Worm (Caenorhabditis elegans) whole organism, mixed stage, embryonic: ENCODE measurements around the gene T04F3.4.

Experiments used
- bed-3 ChIP-seq: fragments of 200-800 bp; sonication (Bioruptor generic); optimal IDR thresholded peaks from 3 replicates; lab custom pipeline; 2018; ENCODE audit warnings: mild to moderate bottlenecking, missing genetic modification characterization, moderate library complexity, missing compliant biosample characterization
- ceh-39 ChIP-seq: fragments of 150-350 bp; optimal IDR thresholded peaks from 2 replicates; lab custom pipeline; 2014; ENCODE audit warnings: missing biosample characterization, missing genetic modification characterization
- ceh-43 ChIP-seq: fragments of 200-800 bp; sonication (Bioruptor generic); optimal IDR thresholded peaks from 2 replicates; lab custom pipeline; 2018; ENCODE audit warnings: mild to moderate bottlenecking, missing genetic modification characterization, moderate library complexity, missing compliant biosample characterization
- ceh-83 ChIP-seq: fragments of 200-800 bp; sonication (Bioruptor generic); optimal IDR thresholded peaks from 2 replicates; lab custom pipeline; 2018; ENCODE audit warnings: mild to moderate bottlenecking, missing genetic modification characterization, missing compliant biosample characterization
- ces-1 ChIP-seq: fragments of 150-350 bp; optimal IDR thresholded peaks from 2 replicates; lab custom pipeline; 2014; ENCODE audit warnings: missing biosample characterization, missing genetic modification reagents, missing genetic modification characterization
- cnd-1 ChIP-seq: fragments of 200-800 bp; sonication (Bioruptor generic); optimal IDR thresholded peaks from 2 replicates; lab custom pipeline; 2018; ENCODE audit warnings: mild to moderate bottlenecking, missing genetic modification characterization, missing compliant biosample characterization
- elt-1 ChIP-seq: sonication (generic microtip); optimal IDR thresholded peaks from 2 replicates; lab custom pipeline; 2017; ENCODE audit warnings: missing genetic modification characterization, mild to moderate bottlenecking, missing compliant biosample characterization, antibody characterized with exemption, moderate library complexity, borderline replicate concordance; ENCODE audit not compliant: insufficient read depth
- elt-3 ChIP-seq: fragments of 150-350 bp; optimal IDR thresholded peaks from 2 replicates; lab custom pipeline; 2014; ENCODE audit warnings: missing biosample characterization, missing genetic modification characterization
- ham-2 ChIP-seq: fragments of 200-800 bp; sonication (Bioruptor generic); optimal IDR thresholded peaks from 2 replicates; lab custom pipeline; 2018; ENCODE audit warnings: mild to moderate bottlenecking, missing genetic modification characterization, missing compliant biosample characterization
- lin-13 ChIP-seq: fragments of 150-350 bp; optimal IDR thresholded peaks from 2 replicates; lab custom pipeline; 2014; ENCODE audit warnings: missing biosample characterization, missing genetic modification characterization
- lin-32 ChIP-seq: fragments of 200-800 bp; sonication (Bioruptor generic); optimal IDR thresholded peaks from 2 replicates; lab custom pipeline; 2018; ENCODE audit warnings: mild to moderate bottlenecking, missing genetic modification characterization, missing compliant biosample characterization
- mab-5 ChIP-seq: fragments of 150-350 bp; optimal IDR thresholded peaks from 2 replicates; lab custom pipeline; 2014; ENCODE audit warnings: missing biosample characterization, missing genetic modification characterization
- mep-1 ChIP-seq: fragments of 150-350 bp; optimal IDR thresholded peaks from 2 replicates; lab custom pipeline; 2017; ENCODE audit warnings: missing biosample characterization, missing genetic modification reagents, missing genetic modification characterization, inconsistent platforms
- mls-2 ChIP-seq: sonication (generic microtip); optimal IDR thresholded peaks from 2 replicates; lab custom pipeline; 2016; ENCODE audit warnings: mild to moderate bottlenecking, missing genetic modification characterization, moderate library complexity, missing compliant biosample characterization
- nhr-12 ChIP-seq: fragments of 150-350 bp; optimal IDR thresholded peaks from 2 replicates; lab custom pipeline; 2014; ENCODE audit warnings: missing biosample characterization, missing genetic modification characterization
- nhr-237 ChIP-seq: fragments of 150-350 bp; optimal IDR thresholded peaks from 2 replicates; lab custom pipeline; 2014; ENCODE audit warnings: missing biosample characterization, missing genetic modification characterization
- nhr-28 ChIP-seq: fragments of 150-350 bp; optimal IDR thresholded peaks from 2 replicates; lab custom pipeline; 2014; ENCODE audit warnings: missing biosample characterization, missing genetic modification characterization
- nhr-76 ChIP-seq: sonication (generic microtip); optimal IDR thresholded peaks from 2 replicates; lab custom pipeline; 2017; ENCODE audit warnings: missing biosample characterization, missing genetic modification characterization
- pha-4 ChIP-seq: fragments of 150-350 bp; optimal IDR thresholded peaks from 2 replicates; lab custom pipeline; 2018; ENCODE audit warnings: missing biosample characterization, missing genetic modification reagents, missing genetic modification characterization
- sem-2 ChIP-seq: fragments of 200-800 bp; sonication (Bioruptor generic); optimal IDR thresholded peaks from 2 replicates; lab custom pipeline; 2018; ENCODE audit warnings: mild to moderate bottlenecking, missing genetic modification characterization, missing compliant biosample characterization
- snpc-4 ChIP-seq: fragments of 150-350 bp; optimal IDR thresholded peaks from 2 replicates; lab custom pipeline; 2014; ENCODE audit warnings: missing biosample characterization, missing genetic modification characterization
- sptf-1 ChIP-seq: sonication (generic microtip); optimal IDR thresholded peaks from 2 replicates; lab custom pipeline; 2017; ENCODE audit warnings: mild to moderate bottlenecking, missing genetic modification characterization, moderate library complexity, missing compliant biosample characterization
- tbx-8 ChIP-seq: fragments of 200-800 bp; sonication (Bioruptor generic); optimal IDR thresholded peaks from 2 replicates; lab custom pipeline; 2018; ENCODE audit warnings: mild to moderate bottlenecking, missing genetic modification characterization, moderate library complexity, missing compliant biosample characterization
- unc-120 ChIP-seq: sonication (generic microtip); optimal IDR thresholded peaks from 2 replicates; lab custom pipeline; 2017; ENCODE audit warnings: missing genetic modification characterization, missing compliant biosample characterization; ENCODE audit not compliant: poor library complexity, severe bottlenecking
- unc-39 ChIP-seq: fragments of 150-350 bp; optimal IDR thresholded peaks from 2 replicates; lab custom pipeline; 2014; ENCODE audit warnings: missing biosample characterization, missing genetic modification characterization
- unc-62 ChIP-seq: fragments of 150-350 bp; optimal IDR thresholded peaks from 2 replicates; lab custom pipeline; 2014; ENCODE audit warnings: missing biosample characterization, missing genetic modification reagents, missing genetic modification characterization
- zip-8 ChIP-seq: fragments of 150-350 bp; optimal IDR thresholded peaks from 2 replicates; lab custom pipeline; 2014; ENCODE audit warnings: missing biosample characterization, missing genetic modification characterization
- ztf-11 ChIP-seq: fragments of 150-350 bp; optimal IDR thresholded peaks from 2 replicates; lab custom pipeline; 2014; ENCODE audit warnings: missing biosample characterization, missing genetic modification characterization

The T04F3.4 gene

ce11 chrV:11798320-11798719 lies 35.5 kb upstream of the T04F3.4 start:
- no peak for TF ChIP-seq nhr-237 (tag; lab: Kevin White, UChicago)
- TF ChIP-seq snpc-4 (tag; lab: Kevin White, UChicago): no peak
- no peak for TF ChIP-seq elt-1 (tag; lab: Kevin White, UChicago)
- TF ChIP-seq lin-32 (GFP tag; lab: Kevin White, UChicago): no peak
- TF ChIP-seq elt-3 (tag; lab: Kevin White, UChicago): no peak
- no peak for TF ChIP-seq ztf-11
- no peak for TF ChIP-seq unc-62 (GFP tag; lab: Kevin White, UChicago)
- TF ChIP-seq sem-2: no peak
- no peak for TF ChIP-seq ces-1 (GFP tag; lab: Kevin White, UChicago)
- TF ChIP-seq lin-13 (tag; lab: Kevin White, UChicago): no peak
- TF ChIP-seq ceh-39: no peak
- TF ChIP-seq nhr-76: no peak
- no peak for TF ChIP-seq tbx-8 (GFP tag; lab: Kevin White, UChicago)
- no peak for TF ChIP-seq mls-2 (tag; lab: Kevin White, UChicago)

ce11 chrV:11797272-11797855 lies 34.5 kb upstream of the T04F3.4 start:
- no peak for TF ChIP-seq elt-1 (tag; lab: Kevin White, UChicago)
- TF ChIP-seq, all 35 proteins: peak for 0

- TF ChIP-seq mls-2 (tag; lab: Kevin White, UChicago): no peak
- TF ChIP-seq ceh-39: no peak
- TF ChIP-seq ham-2: no peak
- TF ChIP-seq ceh-43 (GFP tag; lab: Kevin White, UChicago): no peak
- no peak for TF ChIP-seq ceh-83 (GFP tag; lab: Kevin White, UChicago)
- no peak for TF ChIP-seq lin-32 (GFP tag; lab: Kevin White, UChicago)
- TF ChIP-seq nhr-12 (tag; lab: Kevin White, UChicago): no peak
- TF ChIP-seq, all 35 proteins: peak for 0
Observed at ce11 chrV:11796343-11796742, 33.5 kb upstream of the T04F3.4 start.

ce11 chrV:11795352-11795751 lies 32.5 kb upstream of the T04F3.4 start:
- TF ChIP-seq ceh-83 (GFP tag; lab: Kevin White, UChicago) (no peak), nhr-12 (tag; lab: Kevin White, UChicago) (no peak), sem-2 (no peak)

- no peak for TF ChIP-seq nhr-237 (tag; lab: Kevin White, UChicago)
- no peak for TF ChIP-seq mep-1
- TF ChIP-seq bed-3 (GFP tag; lab: Kevin White, UChicago): no peak
Observed at ce11 chrV:11794172-11794571, 31.3 kb upstream of the T04F3.4 start.

ce11 chrV:11789474-11789873 lies 26.6 kb upstream of the T04F3.4 start, which contains the start of gene D2023.1:
Gene D2023.1, plus strand, starts transcription at chrV:11789550.
- TF ChIP-seq lin-32 (GFP tag; lab: Kevin White, UChicago): no peak
- no peak for TF ChIP-seq tbx-8 (GFP tag; lab: Kevin White, UChicago)
- TF ChIP-seq ceh-83 (GFP tag; lab: Kevin White, UChicago): no peak
- no peak for TF ChIP-seq nhr-28
- TF ChIP-seq, all 35 proteins: peak for 0

ce11 chrV:11787742-11788238 lies 24.9 kb upstream of the T04F3.4 start, which contains the start of gene F55A11.8:
Gene F55A11.8, plus strand, starts transcription at chrV:11788188.
- TF ChIP-seq unc-120 (tag; lab: Kevin White, UChicago) (no peak), mab-5 (no peak)

- no peak for TF ChIP-seq cnd-1 (tag; lab: Kevin White, UChicago)
- TF ChIP-seq sptf-1: no peak
- no peak for TF ChIP-seq ceh-39
- TF ChIP-seq lin-32 (GFP tag; lab: Kevin White, UChicago): no peak
- TF ChIP-seq unc-39 (tag; lab: Kevin White, UChicago): no peak
- no peak for TF ChIP-seq pha-4 (tag; lab: Kevin White, UChicago)
- TF ChIP-seq sem-2: no peak
- TF ChIP-seq zip-8: no peak
- no peak for TF ChIP-seq mls-2 (tag; lab: Kevin White, UChicago)
- no peak for TF ChIP-seq nhr-76
- TF ChIP-seq ceh-43 (GFP tag; lab: Kevin White, UChicago): no peak
- no peak for TF ChIP-seq mab-5
- no peak for TF ChIP-seq elt-3 (tag; lab: Kevin White, UChicago)
Observed at ce11 chrV:11787258-11787657, 24.4 kb upstream of the T04F3.4 start, which contains the start of gene F55A11.7. Gene F55A11.7, minus strand, starts transcription at chrV:11787443.
